Worm (Caenorhabditis elegans) whole organism, early embryonic: ENCODE measurements around the gene prx-5.

Source experiments
- ama-1 ChIP-seq: fragments of 150-350 bp; optimal IDR thresholded peaks from 2 replicates; lab custom pipeline; 2014
- ceh-13 ChIP-seq: fragments of 200-800 bp; sonication (Bioruptor generic); optimal IDR thresholded peaks from 2 replicates; lab custom pipeline; 2018; ENCODE audit warnings: mild to moderate bottlenecking, missing genetic modification characterization, missing compliant biosample characterization
- hmg-4 ChIP-seq: fragments of 200-800 bp; sonication (Bioruptor generic); optimal IDR thresholded peaks from 2 replicates; lab custom pipeline; 2018; ENCODE audit warnings: mild to moderate bottlenecking, missing genetic modification characterization, missing compliant biosample characterization

DNA sequence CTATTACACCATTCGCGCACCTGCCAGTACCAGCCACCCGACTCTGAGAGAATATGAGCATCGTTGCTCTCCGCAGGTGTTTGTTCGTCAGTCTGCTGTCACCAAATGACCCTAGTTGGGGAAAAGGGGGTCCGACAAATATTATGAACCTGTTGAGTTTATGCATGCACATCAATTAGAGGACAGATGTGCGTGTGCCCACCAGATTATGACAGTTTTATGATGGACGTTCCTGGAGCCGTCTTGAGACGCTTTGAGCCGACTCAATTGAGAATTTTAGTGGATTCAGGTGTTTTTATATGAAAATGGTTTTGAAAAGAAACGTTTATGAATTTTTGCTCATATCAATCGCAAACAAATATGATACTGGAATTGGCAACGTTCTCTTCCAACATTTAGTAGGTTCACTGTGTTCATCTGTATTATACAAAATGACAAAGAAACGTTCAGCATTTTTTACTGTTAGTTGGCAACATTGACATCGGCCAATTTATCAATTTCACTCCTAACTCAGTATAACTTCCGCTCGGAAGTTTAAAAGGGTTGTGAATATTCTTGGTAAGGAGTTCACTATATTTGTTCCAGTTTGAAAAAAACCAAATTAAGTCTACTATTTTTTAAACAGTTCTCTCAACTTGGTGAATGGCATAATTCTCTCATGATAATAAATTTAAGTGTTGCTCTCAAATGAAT lies 42.8 kb downstream of the prx-5 start:
- TF ChIP-seq ama-1 (lab: Kevin White, UChicago) (no peak), hmg-4 (no peak), ceh-13 (GFP tag; lab: Kevin White, UChicago) (no peak)
